Worm (Caenorhabditis elegans) whole organism, L4/young adult: Measurements from ENCODE around the gene ZK177.2.

Experiments
- W03F9.2 ChIP-seq: fragments of 150-350 bp; optimal IDR thresholded peaks from 2 replicates; lab custom pipeline; 2014; ENCODE audit warnings: missing biosample characterization, missing genetic modification characterization
- him-1 ChIP-seq: sonication (generic microtip); optimal IDR thresholded peaks from 2 replicates; lab custom pipeline; 2016; ENCODE audit warnings: missing genotype, missing genetic modification reagents, missing genetic modification characterization, missing compliant biosample characterization

DNA sequence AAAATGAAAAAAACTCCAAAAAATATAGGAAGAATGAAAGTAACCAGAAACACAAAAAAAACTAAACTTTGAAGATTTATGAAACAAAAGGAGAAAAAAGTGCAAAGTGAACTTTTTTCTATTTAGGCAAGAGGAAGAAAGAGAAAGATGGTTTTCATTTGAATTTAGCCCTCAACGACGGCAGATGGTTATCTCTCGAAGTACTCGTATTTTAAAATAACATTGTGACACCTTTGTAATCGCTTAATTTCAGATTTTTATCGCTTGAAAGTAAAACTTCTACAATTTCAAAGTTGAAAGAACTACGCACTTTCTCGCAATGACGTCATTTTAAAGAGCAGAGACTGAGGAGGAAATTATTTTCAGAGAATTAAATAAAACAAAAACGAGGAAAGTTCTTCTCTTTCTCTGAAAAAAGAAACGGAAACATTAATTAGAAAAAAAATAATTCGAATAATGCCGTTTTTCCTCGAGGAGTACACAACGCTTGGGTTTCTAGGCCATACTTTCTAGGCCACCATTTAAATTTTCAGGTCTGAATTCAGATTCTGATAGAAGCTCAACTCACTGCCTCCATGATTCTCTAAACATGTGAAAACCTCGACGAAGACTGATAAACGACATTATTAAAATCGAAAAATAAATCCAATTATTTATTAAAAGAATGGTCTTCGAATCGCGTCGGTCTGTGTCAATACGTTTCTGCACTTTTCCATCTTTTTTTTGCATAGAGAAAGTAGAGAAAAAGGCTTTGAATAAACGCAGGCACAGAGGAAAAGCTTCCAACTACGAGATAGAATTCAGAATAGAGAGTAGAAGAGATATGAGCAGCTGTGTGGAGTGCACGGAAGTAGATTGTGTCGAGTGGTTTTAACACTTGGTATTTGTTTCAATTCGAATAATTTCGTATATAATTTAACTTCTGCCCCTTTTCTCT is 7.3 kb upstream of the ZK177.2 start:
- TF ChIP-seq him-1, result no peak
- no peak for TF ChIP-seq W03F9.2 (tag; lab: Kevin White, UChicago)
